Comparison of ENCODE assay signal across 1 worm cellular context in the genomic region with DNA sequence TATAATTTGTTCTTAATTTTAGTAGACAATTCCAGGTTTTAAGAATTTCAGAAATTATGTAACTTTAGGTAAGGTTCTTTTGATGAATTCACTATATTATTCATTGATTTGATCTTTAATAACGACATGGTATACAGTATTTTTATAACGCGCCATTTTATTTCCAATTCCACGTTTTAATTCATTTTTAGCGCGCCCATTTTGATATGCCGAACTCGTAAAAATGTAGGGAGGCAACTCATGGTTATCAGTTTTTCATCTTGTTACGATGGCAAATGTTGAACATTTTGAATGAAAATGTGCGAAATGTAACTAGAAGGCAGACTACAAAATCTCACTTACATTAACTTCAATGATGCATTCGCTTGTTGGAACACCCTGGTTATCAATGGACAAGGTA.
A peak's percentile ranks its signal among the peaks of the same experiment; 100 is the strongest.
TF ChIP-seq lines count a peak whose summit lies in the region.

No protein-coding gene starts in this region.

TF ChIP-seq in whole organism, L4 larva, 104 proteins besides CTCF, POLR2A, EP300 and RAD21 (continued from another document):
- TF ChIP-seq nhr-28 (tag; optimal IDR thresholded peaks at IDR 0.05; lab: Kevin White, UChicago) (peak; percentile 88), hlh-11 (tag; optimal IDR thresholded peaks at IDR 0.05; lab: Kevin White, UChicago) (peak; percentile 7), snpc-1.2 (GFP tag; IDR thresholded peaks at IDR 0.05; lab: Robert Waterston, UW) (no peak), ztf-11 (tag; optimal IDR thresholded peaks at IDR 0.05; lab: Kevin White, UChicago) (no peak), ZK546.5 (tag; optimal IDR thresholded peaks at IDR 0.05; lab: Kevin White, UChicago) (no peak), lin-13 (GFP tag; optimal IDR thresholded peaks at IDR 0.05; lab: Kevin White, UChicago) (no peak), R02D3.7 (tag; optimal IDR thresholded peaks at IDR 0.05; lab: Kevin White, UChicago) (no peak), nhr-25 (tag; optimal IDR thresholded peaks at IDR 0.05; lab: Kevin White, UChicago; ENCODE audit: borderline replicate concordance, insufficient read depth) (no peak), ces-1 (GFP tag; optimal IDR thresholded peaks at IDR 0.05; lab: Kevin White, UChicago) (no peak), unc-62 (GFP tag; optimal IDR thresholded peaks at IDR 0.05 in 1 of 2; lab: Kevin White, UChicago) (no peak), unc-62 (tag; optimal IDR thresholded peaks at IDR 0.05; lab: Kevin White, UChicago) (no peak), ama-1 (optimal IDR thresholded peaks at IDR 0.05; lab: Kevin White, UChicago) (no peak), lin-15B (tag; optimal IDR thresholded peaks at IDR 0.05; lab: Kevin White, UChicago) (no peak)
